Worm (Caenorhabditis elegans) whole organism, L1 larva: Measurements from ENCODE around the gene nhr-6.

Experiments
- C34B4.2 ChIP-seq: sonication (generic microtip); optimal IDR thresholded peaks from 2 replicates; lab custom pipeline; 2017; ENCODE audit warnings: mild to moderate bottlenecking, missing genetic modification characterization, missing compliant biosample characterization
- aha-1 ChIP-seq: fragments of 150-350 bp; optimal IDR thresholded peaks from 2 replicates; lab custom pipeline; 2014; ENCODE audit warnings: missing biosample characterization, missing genetic modification characterization
- ces-1 ChIP-seq: fragments of 150-350 bp; optimal IDR thresholded peaks from 2 replicates; lab custom pipeline; 2014; ENCODE audit warnings: missing biosample characterization, missing genetic modification reagents, missing genetic modification characterization
- dpl-1 ChIP-seq, 3 experiments: fragments of 150-350 bp in 2 of 3; sonication (generic microtip) in 1 of 3; optimal IDR thresholded peaks; 2 replicates each; lab custom pipeline; 2014 to 2017; ENCODE audit warnings: missing biosample characterization in 3 of 3, missing genetic modification characterization in 3 of 3, missing genetic modification reagents in 3 of 3
- dsc-1 ChIP-seq: sonication (generic microtip); optimal IDR thresholded peaks from 2 replicates; lab custom pipeline; 2016; ENCODE audit warnings: mild to moderate bottlenecking, missing genetic modification characterization, missing compliant biosample characterization
- efl-1 ChIP-seq, 4 experiments: fragments of 150-350 bp; optimal IDR thresholded peaks in 3 of 4; peaks in 1 of 4; 1 replicate in 1 of 4; 2 replicates in 3 of 4; lab custom pipeline; 2014; ENCODE audit warnings: missing biosample characterization in 2 of 4, missing genetic modification characterization in 2 of 4, missing genetic modification reagents in 2 of 4
- egl-13 ChIP-seq: sonication (generic microtip); optimal IDR thresholded peaks from 2 replicates; lab custom pipeline; 2016; ENCODE audit warnings: missing genotype, missing genetic modification reagents, missing genetic modification characterization, missing compliant biosample characterization
- ets-5 ChIP-seq: fragments of 200-800 bp; sonication (Bioruptor generic); IDR thresholded peaks from 2 replicates; pipeline ENCODE4 v1.3.6; 2022; ENCODE audit warnings: missing genetic modification characterization, missing compliant biosample characterization
- fkh-4 ChIP-seq: sonication (generic microtip); optimal IDR thresholded peaks from 2 replicates; lab custom pipeline; 2016; ENCODE audit warnings: missing compliant biosample characterization, missing genetic modification characterization, borderline replicate concordance
- fkh-8 ChIP-seq: sonication (generic microtip); optimal IDR thresholded peaks from 2 replicates; lab custom pipeline; 2016; ENCODE audit warnings: mild to moderate bottlenecking, missing genetic modification characterization, missing compliant biosample characterization
- hlh-4 ChIP-seq: sonication (generic microtip); optimal IDR thresholded peaks from 2 replicates; lab custom pipeline; 2016; ENCODE audit warnings: mild to moderate bottlenecking, missing genetic modification characterization, missing compliant biosample characterization
- hpl-2 ChIP-seq: fragments of 150-350 bp; optimal IDR thresholded peaks from 2 replicates; lab custom pipeline; 2014; ENCODE audit warnings: missing biosample characterization, missing genetic modification reagents, missing genetic modification characterization
- isw-1 ChIP-seq: fragments of 200-800 bp; sonication (Bioruptor generic); IDR thresholded peaks from 2 replicates; pipeline ENCODE4 v1.3.6; 2022; ENCODE audit warnings: missing genetic modification characterization, missing compliant biosample characterization
- lin-14 ChIP-seq: fragments of 200-800 bp; sonication (Bioruptor generic); optimal IDR thresholded peaks from 2 replicates; lab custom pipeline; 2018; ENCODE audit warnings: mild to moderate bottlenecking, missing genetic modification characterization, moderate library complexity, missing compliant biosample characterization
- lin-15B ChIP-seq: fragments of 150-350 bp; sonication (generic microtip); optimal IDR thresholded peaks from 3 replicates; lab custom pipeline; 2014; ENCODE audit warnings: missing biosample characterization, missing genetic modification characterization
- lin-35 ChIP-seq, 2 experiments: fragments of 150-350 bp; optimal IDR thresholded peaks; 2 replicates each; lab custom pipeline; 2014; ENCODE audit warnings: missing biosample characterization in 2 of 2, missing genetic modification characterization in 2 of 2, missing genetic modification reagents in 2 of 2
- lir-3 ChIP-seq: sonication (generic microtip); optimal IDR thresholded peaks from 2 replicates; lab custom pipeline; 2016; ENCODE audit warnings: mild to moderate bottlenecking, missing genetic modification characterization, moderate library complexity, missing compliant biosample characterization; ENCODE audit not compliant: poor library complexity
- lsy-2 ChIP-seq, 2 experiments: fragments of 150-350 bp; optimal IDR thresholded peaks; 2 replicates each; lab custom pipeline; 2014; ENCODE audit warnings: missing biosample characterization in 2 of 2, missing genetic modification characterization in 2 of 2
- mdl-1 ChIP-seq, 2 experiments: fragments of 150-350 bp; optimal IDR thresholded peaks; 2 replicates each; lab custom pipeline; 2014 to 2017; ENCODE audit warnings: missing biosample characterization in 2 of 2, missing genetic modification characterization in 2 of 2, inconsistent platforms in 1 of 2
- mef-2 ChIP-seq: fragments of 150-350 bp; optimal IDR thresholded peaks from 2 replicates; lab custom pipeline; 2014; ENCODE audit warnings: missing biosample characterization, missing genetic modification characterization
- nhr-12 ChIP-seq: sonication (generic microtip); optimal IDR thresholded peaks from 2 replicates; lab custom pipeline; 2017; ENCODE audit warnings: missing biosample characterization, missing genetic modification characterization
- nhr-19 ChIP-seq: fragments of 200-800 bp; sonication (Bioruptor generic); conservative IDR thresholded peaks from 2 replicates; pipeline ENCODE4 v1.3.6; 2022; ENCODE audit warnings: missing genetic modification characterization, missing compliant biosample characterization
- nhr-237 ChIP-seq: fragments of 150-350 bp; optimal IDR thresholded peaks from 2 replicates; lab custom pipeline; 2014; ENCODE audit warnings: missing biosample characterization, missing genetic modification characterization
- nhr-28 ChIP-seq: fragments of 150-350 bp; optimal IDR thresholded peaks from 2 replicates; lab custom pipeline; 2014; ENCODE audit warnings: missing biosample characterization, missing genetic modification characterization
- nhr-71 ChIP-seq: sonication (generic microtip); optimal IDR thresholded peaks from 2 replicates; lab custom pipeline; 2016; ENCODE audit warnings: mild to moderate bottlenecking, missing genetic modification characterization, moderate library complexity, missing compliant biosample characterization
- nhr-76 ChIP-seq: sonication (generic microtip); optimal IDR thresholded peaks from 2 replicates; lab custom pipeline; 2017; ENCODE audit warnings: missing biosample characterization, missing genetic modification characterization
- nhr-77 ChIP-seq: fragments of 150-350 bp; optimal IDR thresholded peaks from 2 replicates; lab custom pipeline; 2014; ENCODE audit warnings: missing biosample characterization, missing genetic modification characterization
- pag-3 ChIP-seq: sonication (generic microtip); optimal IDR thresholded peaks from 2 replicates; lab custom pipeline; 2017; ENCODE audit warnings: missing genetic modification characterization, mild to moderate bottlenecking, missing compliant biosample characterization, antibody characterized with exemption, borderline replicate concordance; ENCODE audit not compliant: insufficient read depth
- rnt-1 ChIP-seq: sonication (generic microtip); optimal IDR thresholded peaks from 2 replicates; lab custom pipeline; 2016; ENCODE audit warnings: mild to moderate bottlenecking, missing genetic modification characterization, moderate library complexity, missing compliant biosample characterization
- skn-1 ChIP-seq: fragments of 150-350 bp; optimal IDR thresholded peaks from 2 replicates; lab custom pipeline; 2014; ENCODE audit warnings: missing biosample characterization, missing genetic modification characterization
- snu-23 ChIP-seq: sonication (generic microtip); optimal IDR thresholded peaks from 2 replicates; lab custom pipeline; 2016; ENCODE audit warnings: missing genetic modification characterization, missing compliant biosample characterization
- sox-4 ChIP-seq: sonication (generic microtip); optimal IDR thresholded peaks from 2 replicates; lab custom pipeline; 2016; ENCODE audit warnings: missing genetic modification characterization, missing compliant biosample characterization
- sptf-1 ChIP-seq: fragments of 150-350 bp; optimal IDR thresholded peaks from 2 replicates; lab custom pipeline; 2014; ENCODE audit warnings: missing biosample characterization, missing genetic modification characterization
- sup-37 ChIP-seq: fragments of 200-800 bp; sonication (Bioruptor generic); optimal IDR thresholded peaks from 2 replicates; lab custom pipeline; 2018; ENCODE audit warnings: mild to moderate bottlenecking, missing genetic modification characterization, missing compliant biosample characterization
- swsn-7 ChIP-seq: sonication (generic microtip); optimal IDR thresholded peaks from 2 replicates; lab custom pipeline; 2016; ENCODE audit warnings: missing genetic modification characterization, missing compliant biosample characterization
- tbx-2 ChIP-seq: sonication (generic microtip); optimal IDR thresholded peaks from 2 replicates; lab custom pipeline; 2016; ENCODE audit warnings: missing genetic modification characterization, missing compliant biosample characterization
- tlp-1 ChIP-seq: fragments of 150-350 bp; optimal IDR thresholded peaks from 2 replicates; lab custom pipeline; 2014; ENCODE audit warnings: missing biosample characterization, missing genetic modification characterization
- unc-130 ChIP-seq: fragments of 150-350 bp; optimal IDR thresholded peaks from 2 replicates; lab custom pipeline; 2017; ENCODE audit warnings: missing biosample characterization, missing genetic modification characterization, inconsistent platforms
- unc-62 ChIP-seq: fragments of 150-350 bp; optimal IDR thresholded peaks from 2 replicates; lab custom pipeline; 2014; ENCODE audit warnings: missing biosample characterization, missing genetic modification reagents, missing genetic modification characterization
- unc-98 ChIP-seq: fragments of 200-800 bp; sonication (Bioruptor generic); IDR thresholded peaks from 2 replicates; pipeline ENCODE4 v1.3.6; 2022; ENCODE audit warnings: missing genetic modification characterization, missing compliant biosample characterization
- zag-1 ChIP-seq: fragments of 150-350 bp; optimal IDR thresholded peaks from 2 replicates; lab custom pipeline; 2014; ENCODE audit warnings: missing biosample characterization, missing genetic modification characterization
- zip-4 ChIP-seq: fragments of 200-800 bp; sonication (Bioruptor generic); optimal IDR thresholded peaks from 2 replicates; lab custom pipeline; 2018; ENCODE audit warnings: mild to moderate bottlenecking, missing genetic modification characterization, moderate library complexity, missing compliant biosample characterization
- ztf-11 ChIP-seq, 2 experiments: sonication (generic microtip); optimal IDR thresholded peaks; 2 replicates each; lab custom pipeline; 2016 to 2017; ENCODE audit warnings: missing genetic modification characterization in 2 of 2, missing biosample characterization in 1 of 2, missing compliant biosample characterization in 1 of 2

nhr-6 gene

DNA sequence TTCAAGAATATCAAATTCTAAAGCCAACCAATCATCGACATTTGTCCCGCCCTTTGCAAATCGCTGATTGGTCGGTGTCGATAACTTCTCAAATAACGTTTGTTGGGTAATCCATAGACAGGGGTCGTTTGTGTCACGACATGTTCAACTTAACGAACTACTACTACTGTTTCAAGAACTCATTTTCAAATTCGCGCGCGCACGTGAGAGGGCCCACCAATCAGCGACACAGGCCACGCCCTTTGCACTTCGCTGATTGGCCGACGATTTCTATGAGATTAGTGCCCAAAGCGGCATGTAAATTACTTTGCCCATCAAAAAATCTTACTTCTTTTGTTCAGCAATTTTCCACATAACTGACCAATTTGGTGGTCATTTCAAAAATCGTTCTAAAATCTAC is 21.3 kb downstream of the nhr-6 start:
- TF ChIP-seq fkh-8 (tag; lab: Kevin White, UChicago) (no peak), lin-35 (GFP tag; optimal IDR thresholded peaks at IDR 0.05; lab: Kevin White, UChicago) (no peak), efl-1 (optimal IDR thresholded peaks at IDR 0.05; lab: Kevin White, UChicago) (no peak), efl-1 (GFP tag; optimal IDR thresholded peaks at IDR 0.05 in 1 of 2; lab: Kevin White, UChicago) (peak in 1 of 2 experiments; percentile 48)

DNA sequence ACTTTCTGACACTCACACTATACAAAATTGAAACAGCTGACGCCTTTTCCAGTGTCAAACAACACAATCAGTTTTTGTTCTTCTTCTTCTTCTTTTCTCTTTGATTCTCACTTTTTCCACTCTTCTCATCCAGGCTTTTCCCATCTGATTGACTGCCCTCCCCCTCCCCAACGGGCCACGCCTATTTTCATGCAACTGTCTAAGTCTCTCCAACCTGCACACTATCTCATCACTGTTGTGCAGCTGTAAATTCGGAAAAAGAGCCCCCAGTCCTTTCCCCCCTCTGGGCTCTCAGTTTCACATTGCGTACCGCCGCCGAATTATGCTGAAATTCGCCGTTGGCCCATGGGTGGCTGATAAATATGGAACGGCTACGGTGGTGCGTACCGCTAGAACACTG is 27.9 kb downstream of the nhr-6 start:
- TF ChIP-seq nhr-19 (peak; percentile 21; the same call in 1 of the 2 replicates), nhr-71 (tag; lab: Kevin White, UChicago) (peak; percentile 55), unc-130 (tag; lab: Kevin White, UChicago) (no peak), snu-23 (GFP tag; lab: Kevin White, UChicago) (peak; percentile 41), mdl-1 (tag; optimal IDR thresholded peaks at IDR 0.05; lab: Kevin White, UChicago) (peak in 1 of 2 experiments; percentile 1), unc-62 (GFP tag; lab: Kevin White, UChicago) (no peak), hlh-4 (no peak), ztf-11 (tag; optimal IDR thresholded peaks at IDR 0.05; lab: Kevin White, UChicago) (no peak), fkh-4 (no peak), lin-14 (GFP tag; lab: Kevin White, UChicago) (peak; percentile 73), lsy-2 (tag; optimal IDR thresholded peaks at IDR 0.05; lab: Kevin White, UChicago) (peak; percentile 15 to 24), tbx-2 (tag; lab: Kevin White, UChicago) (peak; percentile 4), efl-1 (optimal IDR thresholded peaks at IDR 0.05; lab: Kevin White, UChicago) (peak in 1 of 2 experiments; percentile 10), efl-1 (GFP tag; optimal IDR thresholded peaks at IDR 0.05 in 1 of 2; lab: Kevin White, UChicago) (peak in 1 of 2 experiments; percentile 90), rnt-1 (tag; lab: Kevin White, UChicago) (peak; percentile 54), pag-3 (tag; lab: Kevin White, UChicago) (peak; percentile 23)

DNA sequence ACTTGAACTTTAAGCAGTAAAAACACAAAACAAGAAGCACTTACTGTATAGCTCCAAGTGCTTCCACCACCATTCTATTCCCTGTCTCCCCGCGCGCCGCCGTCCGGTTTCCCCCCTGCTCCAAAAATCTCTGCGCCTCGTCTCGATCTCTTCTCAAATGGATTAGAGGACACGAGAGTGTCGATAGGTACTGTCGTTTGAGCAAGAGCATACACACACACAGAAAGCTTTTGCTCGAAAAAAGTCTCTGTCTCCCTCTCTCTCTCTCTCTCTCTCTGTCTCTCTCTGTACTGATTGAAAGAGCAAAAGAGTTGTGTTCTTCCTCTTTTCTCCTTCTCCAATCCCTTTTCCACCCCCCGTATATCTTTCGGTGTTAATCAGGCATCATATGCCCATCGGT is 32.3 kb downstream of the nhr-6 start:
- TF ChIP-seq ets-5 (GFP tag; lab: Robert Waterston, UW): no peak
- TF ChIP-seq lir-3 (tag; lab: Kevin White, UChicago): no peak
- no peak for TF ChIP-seq nhr-28 (tag; lab: Kevin White, UChicago)
- no peak for TF ChIP-seq egl-13 (tag; lab: Kevin White, UChicago)
- no peak for TF ChIP-seq nhr-71 (tag; lab: Kevin White, UChicago)
- TF ChIP-seq isw-1 (GFP tag; lab: Robert Waterston, UW): no peak
- no peak for TF ChIP-seq unc-98 (GFP tag; lab: Robert Waterston, UW)
- no peak for TF ChIP-seq efl-1 (optimal IDR thresholded peaks at IDR 0.05; lab: Kevin White, UChicago)
- TF ChIP-seq efl-1 (GFP tag; optimal IDR thresholded peaks at IDR 0.05 in 1 of 2; lab: Kevin White, UChicago): no peak
- no peak for TF ChIP-seq tlp-1 (tag; lab: Kevin White, UChicago)
- no peak for TF ChIP-seq pag-3 (tag; lab: Kevin White, UChicago)
- TF ChIP-seq sptf-1 (tag; lab: Kevin White, UChicago): no peak
- TF ChIP-seq lin-14 (GFP tag; lab: Kevin White, UChicago): no peak
- no peak for TF ChIP-seq nhr-77 (tag; lab: Kevin White, UChicago)
- TF ChIP-seq aha-1: no peak

DNA sequence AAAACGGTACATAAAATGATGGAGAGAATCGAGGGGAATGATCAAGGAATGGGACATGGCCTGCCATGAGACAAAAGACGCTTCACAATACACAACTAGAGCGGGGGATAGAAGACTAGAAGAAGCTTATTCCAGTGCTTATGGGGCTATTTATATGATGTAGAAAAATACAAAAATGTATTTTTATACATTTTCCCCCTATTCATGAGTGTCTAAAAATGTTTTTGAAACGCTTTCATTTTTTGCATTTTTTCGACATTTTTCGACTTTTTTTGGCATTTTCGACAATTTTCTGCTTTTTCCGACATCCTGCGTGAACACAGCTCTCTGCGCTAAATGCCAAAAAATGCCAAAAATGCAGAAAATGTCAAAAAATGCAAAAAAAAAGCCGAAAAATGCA is 39.0 kb downstream of the nhr-6 start:
- no peak for TF ChIP-seq dsc-1 (tag; lab: Kevin White, UChicago)
- no peak for TF ChIP-seq zag-1 (tag; lab: Kevin White, UChicago)
- no peak for TF ChIP-seq skn-1
- TF ChIP-seq hpl-2 (GFP tag; lab: Kevin White, UChicago): no peak
- TF ChIP-seq sox-4: no peak
- no peak for TF ChIP-seq dpl-1 (GFP tag; optimal IDR thresholded peaks at IDR 0.05; lab: Kevin White, UChicago)
- TF ChIP-seq zip-4 (GFP tag; lab: Kevin White, UChicago): no peak
- no peak for TF ChIP-seq nhr-12 (tag; lab: Kevin White, UChicago)
- no peak for TF ChIP-seq C34B4.2
- TF ChIP-seq lin-15B (tag; lab: Kevin White, UChicago): no peak
- TF ChIP-seq nhr-76 (tag; lab: Kevin White, UChicago): no peak
- TF ChIP-seq fkh-4: no peak
- no peak for TF ChIP-seq swsn-7 (tag; lab: Kevin White, UChicago)
- no peak for TF ChIP-seq nhr-237 (tag; lab: Kevin White, UChicago)
- TF ChIP-seq sup-37 (GFP tag; lab: Kevin White, UChicago): no peak
- no peak for TF ChIP-seq lsy-2 (tag; optimal IDR thresholded peaks at IDR 0.05; lab: Kevin White, UChicago)
- no peak for TF ChIP-seq nhr-77 (tag; lab: Kevin White, UChicago)
- no peak for TF ChIP-seq unc-130 (tag; lab: Kevin White, UChicago)
- no peak for TF ChIP-seq ces-1 (GFP tag; lab: Kevin White, UChicago)
- no peak for TF ChIP-seq mef-2 (tag; lab: Kevin White, UChicago)
